Fruit fly (Drosophila melanogaster) whole organism, embryonic: ENCODE results near the gene Syx8.
A peak's percentile ranks its signal among the peaks of the same experiment; 100 is the strongest.

Experiments
- CG11456 ChIP-seq: fragments of 200-800 bp; sonication (Bioruptor generic); IDR thresholded peaks from 3 replicates; pipeline ENCODE4 v1.3.6; 2022; ENCODE audit warnings: missing biosample characterization, missing genetic modification characterization
- CG12391 ChIP-seq: fragments of 200-800 bp; sonication (Bioruptor generic); optimal IDR thresholded peaks from 3 replicates; lab custom pipeline; 2018; ENCODE audit warnings: missing biosample characterization, mild to moderate bottlenecking, missing genetic modification characterization, moderate library complexity
- CG12942 ChIP-seq: fragments of 200-800 bp; sonication (Bioruptor generic); optimal IDR thresholded peaks from 3 replicates; lab custom pipeline; 2016; ENCODE audit warnings: missing biosample characterization, missing genetic modification characterization
- CG14050 ChIP-seq: fragments of 200-800 bp; sonication (Bioruptor generic); IDR thresholded peaks from 3 replicates; pipeline ENCODE4 v1.3.6; 2022; ENCODE audit warnings: missing biosample characterization, missing genetic modification characterization
- CG17328 ChIP-seq: fragments of 200-800 bp; sonication (Bioruptor generic); IDR thresholded peaks from 2 replicates; pipeline ENCODE4 v1.3.6; 2022; ENCODE audit warnings: missing biosample characterization, missing genetic modification characterization
- CG18599 ChIP-seq: fragments of 200-800 bp; sonication (Bioruptor generic); optimal IDR thresholded peaks from 3 replicates; lab custom pipeline; 2017; ENCODE audit warnings: missing biosample characterization, missing genetic modification characterization, mild to moderate bottlenecking, moderate library complexity, missing genetic modification reagents
- CG34376 ChIP-seq: fragments of 200-800 bp; sonication (Bioruptor generic); optimal IDR thresholded peaks from 2 replicates; lab custom pipeline; 2018; ENCODE audit warnings: missing biosample characterization, mild to moderate bottlenecking, missing genetic modification characterization
- CG9876 ChIP-seq: fragments of 200-800 bp; sonication (Bioruptor generic); optimal IDR thresholded peaks from 2 replicates; lab custom pipeline; 2016; ENCODE audit warnings: missing biosample characterization, missing genetic modification characterization
- Ets65A ChIP-seq: fragments of 200-800 bp; sonication (Bioruptor generic); peaks from one replicate; lab custom pipeline; 2016; ENCODE audit warnings: missing biosample characterization, missing genetic modification characterization
- Jarid2 ChIP-seq: fragments of 200-800 bp; sonication (Bioruptor generic); optimal IDR thresholded peaks from 3 replicates; lab custom pipeline; 2017; ENCODE audit warnings: mild to moderate bottlenecking, missing biosample characterization, missing genetic modification reagents, missing genetic modification characterization
- Kr ChIP-seq: fragments of 200-800 bp; sonication (Bioruptor generic); optimal IDR thresholded peaks from 2 replicates; lab custom pipeline; 2017; ENCODE audit warnings: missing biosample characterization, mild to moderate bottlenecking, missing genetic modification characterization
- abd-A ChIP-seq: fragments of 200-800 bp; sonication (Bioruptor generic); optimal IDR thresholded peaks from 3 replicates; lab custom pipeline; 2019; ENCODE audit warnings: missing biosample characterization, mild to moderate bottlenecking, missing genetic modification characterization, moderate library complexity
- ci ChIP-seq: fragments of 200-800 bp; sonication (Bioruptor generic); IDR thresholded peaks from 3 replicates; pipeline ENCODE4 v1.3.6; 2022; ENCODE audit warnings: missing biosample characterization, missing genetic modification characterization
- crol ChIP-seq: fragments of 200-800 bp; sonication (Bioruptor generic); IDR thresholded peaks from 2 replicates; pipeline ENCODE4 v1.3.6; 2022; ENCODE audit warnings: missing biosample characterization, missing genetic modification characterization
- kah ChIP-seq: fragments of 200-800 bp; sonication (Bioruptor generic); optimal IDR thresholded peaks from 2 replicates; lab custom pipeline; 2018; ENCODE audit warnings: missing biosample characterization, mild to moderate bottlenecking, missing genetic modification characterization
- lab ChIP-seq: fragments of 200-800 bp; sonication (Bioruptor generic); optimal IDR thresholded peaks from 3 replicates; lab custom pipeline; 2017; ENCODE audit warnings: missing biosample characterization, missing genetic modification characterization, mild to moderate bottlenecking, moderate library complexity, missing genetic modification reagents
- nerfin-1 ChIP-seq: fragments of 200-800 bp; sonication (Bioruptor generic); optimal IDR thresholded peaks from 3 replicates; lab custom pipeline; 2019; ENCODE audit warnings: missing biosample characterization, mild to moderate bottlenecking, missing genetic modification characterization, moderate library complexity
- odd ChIP-seq: fragments of 200-800 bp; sonication (Bioruptor generic); optimal IDR thresholded peaks from 2 replicates; lab custom pipeline; 2017; ENCODE audit warnings: missing biosample characterization, mild to moderate bottlenecking, missing genetic modification characterization

The Syx8 gene

dm6 chr3L:16542998-16543624, 43.7 kb downstream of the Syx8 start, which contains the start of gene CG43373 (continued):
- TF ChIP-seq CG34376 (GFP tag; lab: Kevin White, UChicago) (peak; percentile 9), CG17328 (GFP tag; lab: Robert Waterston, UW) (0 out of 2 replicates have a peak, but pooled peaks have one; percentile 21), CG14050 (GFP tag; lab: Robert Waterston, UW) (no peak), abd-A (tag; lab: Kevin White, UChicago) (peak; percentile 61), Jarid2 (GFP tag; lab: Kevin White, UChicago) (peak; percentile 71), Ets65A (GFP tag; lab: Kevin White, UChicago) (peak; percentile 62), crol (0 out of 2 replicates have a peak, but pooled peaks have one; percentile 20), ci (GFP tag; lab: Robert Waterston, UW) (peak; percentile 31; the same call in 1 of the 3 replicates), nerfin-1 (tag; lab: Kevin White, UChicago) (no peak), CG9876 (no peak), lab (peak; percentile 36), CG18599 (GFP tag; lab: Kevin White, UChicago) (peak; percentile 54), kah (GFP tag; lab: Kevin White, UChicago) (peak; percentile 27), odd (peak; percentile 28), Kr (GFP tag; lab: Kevin White, UChicago) (no peak), CG12391 (no peak), CG12942 (GFP tag; lab: Kevin White, UChicago) (no peak), CG11456 (0 out of 3 replicates have a peak, but pooled peaks have one; percentile 60)
